Fruit fly (Drosophila melanogaster) whole organism: ENCODE results near the gene CG3309.

Source experiments
- EcR ChIP-seq, 2 experiments: fragments of >200 bp; optimal IDR thresholded peaks; 2 replicates each; lab custom pipeline; 2017; ENCODE audit warnings: missing biosample characterization in 2 of 2, missing genetic modification characterization in 2 of 2, missing genetic modification reagents in 2 of 2
- usp ChIP-seq: fragments of >200 bp; optimal IDR thresholded peaks from 2 replicates; lab custom pipeline; 2017; ENCODE audit warnings: missing biosample characterization, missing genetic modification characterization, mixed read lengths

dm6 chrX:5329266-5329898, at the start of gene CG3309, which contains the start of gene XRCC1:
- TF ChIP-seq usp (GFP tag; lab: Kevin White, UChicago) (no peak), EcR (GFP tag; optimal IDR thresholded peaks at IDR 0.05; lab: Kevin White, UChicago) (no peak)
